Worm (Caenorhabditis elegans) whole organism, L1 larva: Measurements from ENCODE around the gene F35B12.9.

Source experiments
- C04F5.9 ChIP-seq: sonication (generic microtip); optimal IDR thresholded peaks from 2 replicates; lab custom pipeline; 2016; ENCODE audit warnings: missing genetic modification characterization, missing compliant biosample characterization
- C34B4.2 ChIP-seq: sonication (generic microtip); optimal IDR thresholded peaks from 2 replicates; lab custom pipeline; 2017; ENCODE audit warnings: mild to moderate bottlenecking, missing genetic modification characterization, missing compliant biosample characterization
- Y116A8C.19 ChIP-seq: sonication (generic microtip); optimal IDR thresholded peaks from 2 replicates; lab custom pipeline; 2016; ENCODE audit warnings: missing compliant biosample characterization, missing genetic modification characterization, borderline replicate concordance
- ama-1 ChIP-seq: fragments of 150-350 bp; optimal IDR thresholded peaks from 2 replicates; lab custom pipeline; 2014
- ceh-8 ChIP-seq: fragments of 200-800 bp; sonication (Bioruptor generic); optimal IDR thresholded peaks from 2 replicates; lab custom pipeline; 2018; ENCODE audit warnings: mild to moderate bottlenecking, missing genetic modification characterization, moderate library complexity, missing compliant biosample characterization
- ceh-82 ChIP-seq, 3 experiments: fragments of 150-350 bp in 1 of 3; sonication (generic microtip) in 2 of 3; optimal IDR thresholded peaks; 2 replicates each; lab custom pipeline; 2014 to 2017; ENCODE audit warnings: missing biosample characterization in 3 of 3, missing genetic modification characterization in 3 of 3
- dpl-1 ChIP-seq, 3 experiments: fragments of 150-350 bp in 2 of 3; sonication (generic microtip) in 1 of 3; optimal IDR thresholded peaks; 2 replicates each; lab custom pipeline; 2014 to 2017; ENCODE audit warnings: missing biosample characterization in 3 of 3, missing genetic modification characterization in 3 of 3, missing genetic modification reagents in 3 of 3
- efl-1 ChIP-seq, 4 experiments: fragments of 150-350 bp; optimal IDR thresholded peaks in 3 of 4; peaks in 1 of 4; 1 replicate in 1 of 4; 2 replicates in 3 of 4; lab custom pipeline; 2014; ENCODE audit warnings: missing biosample characterization in 2 of 4, missing genetic modification characterization in 2 of 4, missing genetic modification reagents in 2 of 4
- egl-13 ChIP-seq: sonication (generic microtip); optimal IDR thresholded peaks from 2 replicates; lab custom pipeline; 2016; ENCODE audit warnings: missing genotype, missing genetic modification reagents, missing genetic modification characterization, missing compliant biosample characterization
- elt-2 ChIP-seq: sonication (generic microtip); optimal IDR thresholded peaks from 2 replicates; lab custom pipeline; 2016; ENCODE audit warnings: missing genetic modification characterization, mild to moderate bottlenecking, inconsistent platforms, missing compliant biosample characterization, missing genetic modification reagents
- elt-3 ChIP-seq, 6 experiments: fragments of 150-350 bp in 1 of 6; sonication (generic microtip); optimal IDR thresholded peaks; 2 replicates each; lab custom pipeline; 2017 to 2018; ENCODE audit warnings: missing biosample characterization in 6 of 6, missing genetic modification characterization in 6 of 6, inconsistent platforms in 1 of 6
- ets-5 ChIP-seq: fragments of 200-800 bp; sonication (Bioruptor generic); IDR thresholded peaks from 2 replicates; pipeline ENCODE4 v1.3.6; 2022; ENCODE audit warnings: missing genetic modification characterization, missing compliant biosample characterization
- fkh-4 ChIP-seq: sonication (generic microtip); optimal IDR thresholded peaks from 2 replicates; lab custom pipeline; 2016; ENCODE audit warnings: missing compliant biosample characterization, missing genetic modification characterization, borderline replicate concordance
- fos-1 ChIP-seq: fragments of 150-350 bp; optimal IDR thresholded peaks from 2 replicates; lab custom pipeline; 2014; ENCODE audit warnings: missing biosample characterization, missing genetic modification characterization
- hpl-2 ChIP-seq: fragments of 150-350 bp; optimal IDR thresholded peaks from 2 replicates; lab custom pipeline; 2014; ENCODE audit warnings: missing biosample characterization, missing genetic modification reagents, missing genetic modification characterization
- irx-1 ChIP-seq: sonication (generic microtip); optimal IDR thresholded peaks from 2 replicates; lab custom pipeline; 2016; ENCODE audit warnings: missing genetic modification characterization, missing compliant biosample characterization
- isw-1 ChIP-seq: fragments of 200-800 bp; sonication (Bioruptor generic); IDR thresholded peaks from 2 replicates; pipeline ENCODE4 v1.3.6; 2022; ENCODE audit warnings: missing genetic modification characterization, missing compliant biosample characterization
- lin-15B ChIP-seq: fragments of 150-350 bp; sonication (generic microtip); optimal IDR thresholded peaks from 3 replicates; lab custom pipeline; 2014; ENCODE audit warnings: missing biosample characterization, missing genetic modification characterization
- lin-39 ChIP-seq: fragments of 150-350 bp; optimal IDR thresholded peaks from 2 replicates; lab custom pipeline; 2014; ENCODE audit warnings: missing biosample characterization, missing genetic modification reagents, missing genetic modification characterization
- mef-2 ChIP-seq: fragments of 150-350 bp; optimal IDR thresholded peaks from 2 replicates; lab custom pipeline; 2014; ENCODE audit warnings: missing biosample characterization, missing genetic modification characterization
- nhr-11 ChIP-seq: fragments of 150-350 bp; optimal IDR thresholded peaks from 2 replicates; lab custom pipeline; 2014; ENCODE audit warnings: missing biosample characterization, missing genetic modification characterization
- nhr-20 ChIP-seq: sonication (generic microtip); optimal IDR thresholded peaks from 2 replicates; lab custom pipeline; 2016; ENCODE audit warnings: mild to moderate bottlenecking, missing genetic modification characterization, missing compliant biosample characterization
- nhr-237 ChIP-seq: fragments of 150-350 bp; optimal IDR thresholded peaks from 2 replicates; lab custom pipeline; 2014; ENCODE audit warnings: missing biosample characterization, missing genetic modification characterization
- nhr-28 ChIP-seq: fragments of 150-350 bp; optimal IDR thresholded peaks from 2 replicates; lab custom pipeline; 2014; ENCODE audit warnings: missing biosample characterization, missing genetic modification characterization
- nhr-71 ChIP-seq: sonication (generic microtip); optimal IDR thresholded peaks from 2 replicates; lab custom pipeline; 2016; ENCODE audit warnings: mild to moderate bottlenecking, missing genetic modification characterization, moderate library complexity, missing compliant biosample characterization
- nhr-76 ChIP-seq: sonication (generic microtip); optimal IDR thresholded peaks from 2 replicates; lab custom pipeline; 2017; ENCODE audit warnings: missing biosample characterization, missing genetic modification characterization
- nhr-77 ChIP-seq: fragments of 150-350 bp; optimal IDR thresholded peaks from 2 replicates; lab custom pipeline; 2014; ENCODE audit warnings: missing biosample characterization, missing genetic modification characterization
- nhr-84 ChIP-seq: sonication (generic microtip); optimal IDR thresholded peaks from 2 replicates; lab custom pipeline; 2017; ENCODE audit warnings: missing biosample characterization, missing genetic modification characterization
- nhr-90 ChIP-seq: sonication (generic microtip); optimal IDR thresholded peaks from 2 replicates; lab custom pipeline; 2016; ENCODE audit warnings: mild to moderate bottlenecking, missing genetic modification characterization, missing compliant biosample characterization; ENCODE audit not compliant: poor library complexity
- pag-3 ChIP-seq: sonication (generic microtip); optimal IDR thresholded peaks from 2 replicates; lab custom pipeline; 2017; ENCODE audit warnings: missing genetic modification characterization, mild to moderate bottlenecking, missing compliant biosample characterization, antibody characterized with exemption, borderline replicate concordance; ENCODE audit not compliant: insufficient read depth
- pqm-1 ChIP-seq: sonication (generic microtip); optimal IDR thresholded peaks from 3 replicates; lab custom pipeline; 2017; ENCODE audit warnings: missing biosample characterization, missing genetic modification characterization
- snpc-4 ChIP-seq: fragments of 150-350 bp; optimal IDR thresholded peaks from 2 replicates; lab custom pipeline; 2014; ENCODE audit warnings: missing biosample characterization, missing genetic modification characterization
- sptf-1 ChIP-seq: fragments of 150-350 bp; optimal IDR thresholded peaks from 2 replicates; lab custom pipeline; 2014; ENCODE audit warnings: missing biosample characterization, missing genetic modification characterization
- tbx-2 ChIP-seq: sonication (generic microtip); optimal IDR thresholded peaks from 2 replicates; lab custom pipeline; 2016; ENCODE audit warnings: missing genetic modification characterization, missing compliant biosample characterization
- unc-98 ChIP-seq: fragments of 200-800 bp; sonication (Bioruptor generic); IDR thresholded peaks from 2 replicates; pipeline ENCODE4 v1.3.6; 2022; ENCODE audit warnings: missing genetic modification characterization, missing compliant biosample characterization
- vab-15 ChIP-seq: sonication (generic microtip); optimal IDR thresholded peaks from 2 replicates; lab custom pipeline; 2017; ENCODE audit warnings: missing genotype, mild to moderate bottlenecking, missing genetic modification characterization, missing compliant biosample characterization
- xbp-1 ChIP-seq: sonication (generic microtip); optimal IDR thresholded peaks from 2 replicates; lab custom pipeline; 2016; ENCODE audit warnings: missing genetic modification characterization, missing compliant biosample characterization
- zip-4 ChIP-seq: fragments of 200-800 bp; sonication (Bioruptor generic); optimal IDR thresholded peaks from 2 replicates; lab custom pipeline; 2018; ENCODE audit warnings: mild to moderate bottlenecking, missing genetic modification characterization, moderate library complexity, missing compliant biosample characterization
- ztf-11 ChIP-seq, 2 experiments: sonication (generic microtip); optimal IDR thresholded peaks; 2 replicates each; lab custom pipeline; 2016 to 2017; ENCODE audit warnings: missing genetic modification characterization in 2 of 2, missing biosample characterization in 1 of 2, missing compliant biosample characterization in 1 of 2
- ztf-4 ChIP-seq: fragments of 150-350 bp; optimal IDR thresholded peaks from 2 replicates; lab custom pipeline; 2014; ENCODE audit warnings: missing biosample characterization, missing genetic modification characterization

The F35B12.9 gene

ce11 chrV:11598807-11599206 lies 2.2 kb upstream of the F35B12.9 start, which contains the start of gene srx-84:
Gene srx-84 (plus strand): TSS chrV:11599107.
- TF ChIP-seq nhr-237 (tag; lab: Kevin White, UChicago): no peak
- no peak for TF ChIP-seq ztf-11 (tag; optimal IDR thresholded peaks at IDR 0.05; lab: Kevin White, UChicago)
- no peak for TF ChIP-seq pqm-1 (tag; lab: Kevin White, UChicago)
- no peak for TF ChIP-seq Y116A8C.19 (tag; lab: Kevin White, UChicago)
- TF ChIP-seq xbp-1: no peak
- no peak for TF ChIP-seq dpl-1 (GFP tag; optimal IDR thresholded peaks at IDR 0.05; lab: Kevin White, UChicago)
- TF ChIP-seq fos-1 (tag; lab: Kevin White, UChicago): no peak
- no peak for TF ChIP-seq lin-39 (tag; lab: Kevin White, UChicago)
- TF ChIP-seq nhr-28: no peak

DNA sequence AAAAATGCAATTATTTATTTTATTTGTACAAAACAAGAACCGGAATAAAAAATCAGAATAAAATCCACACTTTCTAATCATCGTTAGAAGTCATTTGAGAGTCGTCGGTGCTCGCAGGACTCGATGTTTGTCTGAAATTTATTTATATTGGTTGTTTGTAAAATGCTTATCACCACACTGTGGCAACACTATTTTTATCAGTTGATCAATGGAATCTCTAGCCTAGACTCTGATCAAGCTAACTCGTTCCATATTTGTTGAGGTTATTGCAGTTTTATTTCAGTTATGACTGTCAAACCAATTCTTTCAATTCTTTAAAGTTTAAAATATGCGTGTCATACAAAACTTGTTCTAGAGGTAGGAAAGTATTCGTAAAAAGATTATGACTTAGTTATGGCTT lies 3.5 kb downstream of the F35B12.9 start, which contains the start of gene dhs-20:
dhs-20 (minus strand) TSS at position 80 of the 400 bp plus-strand sequence.
- TF ChIP-seq elt-2 (tag; lab: Kevin White, UChicago) (peak; percentile 68), nhr-71 (tag; lab: Kevin White, UChicago) (no peak)

ce11 chrV:11605227-11605626 lies 4.3 kb downstream of the F35B12.9 start:
- TF ChIP-seq nhr-77 (tag; lab: Kevin White, UChicago): peak; percentile 32
- TF ChIP-seq Y116A8C.19 (tag; lab: Kevin White, UChicago): no peak
- peak in 1 of 3 experiments; percentile 10 for TF ChIP-seq ceh-82 (tag; optimal IDR thresholded peaks at IDR 0.05; lab: Kevin White, UChicago)

ce11 chrV:11606424-11606823 lies 5.5 kb downstream of the F35B12.9 start, which contains the start of gene idpp-16:
Gene idpp-16 (minus strand): TSS chrV:11606524.
- no peak for TF ChIP-seq mef-2 (tag; lab: Kevin White, UChicago)

DNA sequence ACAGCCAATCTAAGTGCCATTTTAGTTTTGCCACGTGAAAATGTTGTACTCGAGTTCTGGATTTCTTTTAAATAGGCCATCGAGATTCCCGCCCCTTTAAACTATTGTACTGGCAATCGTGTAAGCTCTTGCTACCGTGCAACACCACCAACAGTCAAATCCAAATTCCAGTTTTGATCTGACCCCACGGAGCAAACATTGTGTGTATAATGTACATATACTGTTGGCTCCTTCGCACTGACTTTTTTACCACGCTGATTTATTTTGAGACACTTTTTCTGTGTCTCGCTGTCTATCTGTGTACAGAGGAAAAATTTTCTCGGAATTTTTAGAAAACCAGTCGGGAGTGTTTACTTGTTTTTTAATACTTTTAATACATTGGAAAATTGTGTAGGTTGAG lies 9.1 kb downstream of the F35B12.9 start, which contains the start of gene piit-1:
piit-1 (minus strand) TSS at position 101 of the 400 bp plus-strand sequence.
- TF ChIP-seq nhr-76 (tag; lab: Kevin White, UChicago) (no peak), nhr-90 (tag; lab: Kevin White, UChicago) (no peak), egl-13 (tag; lab: Kevin White, UChicago) (no peak), nhr-84 (no peak), vab-15 (tag; lab: Kevin White, UChicago) (no peak), C34B4.2 (tag; lab: Kevin White, UChicago) (no peak), ztf-11 (tag; optimal IDR thresholded peaks at IDR 0.05; lab: Kevin White, UChicago) (no peak), snpc-4 (tag; lab: Kevin White, UChicago) (no peak), nhr-20 (tag; lab: Kevin White, UChicago) (no peak), elt-3 (tag; optimal IDR thresholded peaks at IDR 0.05; lab: Kevin White, UChicago) (no peak), C04F5.9 (no peak), nhr-77 (tag; lab: Kevin White, UChicago) (no peak), ets-5 (GFP tag; lab: Robert Waterston, UW) (no peak), tbx-2 (tag; lab: Kevin White, UChicago) (no peak), fkh-4 (no peak), efl-1 (optimal IDR thresholded peaks at IDR 0.05; lab: Kevin White, UChicago) (no peak), efl-1 (GFP tag; optimal IDR thresholded peaks at IDR 0.05 in 1 of 2; lab: Kevin White, UChicago) (no peak), pag-3 (tag; lab: Kevin White, UChicago) (no peak), irx-1 (no peak)

DNA sequence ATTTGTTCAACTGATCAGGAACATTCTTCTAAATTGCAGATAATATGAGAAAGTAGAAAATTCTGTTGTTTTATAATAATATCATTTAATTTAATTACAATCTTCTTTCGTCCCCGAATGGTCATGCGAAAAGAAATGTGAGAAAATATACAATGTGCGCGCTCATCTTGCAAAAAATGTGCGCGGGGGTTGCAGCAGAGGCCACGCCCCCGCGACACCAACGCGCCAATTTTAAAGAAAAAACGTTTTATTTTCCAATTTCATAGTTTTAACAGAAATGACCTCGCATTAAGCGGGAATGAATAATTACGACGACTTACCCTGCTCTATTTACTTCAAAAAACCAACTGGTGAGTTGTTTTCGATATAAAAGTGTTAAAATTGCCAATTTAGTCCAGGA lies 9.5 kb downstream of the F35B12.9 start, which contains the start of gene sas-5:
sas-5 (plus strand) TSS at position 257 of the 400 bp plus-strand sequence.
- peak; percentile 4 for TF ChIP-seq C04F5.9
- peak; percentile 55 for TF ChIP-seq isw-1 (GFP tag; lab: Robert Waterston, UW)
- TF ChIP-seq xbp-1: peak; percentile 80
- no peak for TF ChIP-seq nhr-28
- TF ChIP-seq zip-4: peak; percentile 41
- peak; percentile 49 for TF ChIP-seq egl-13 (tag; lab: Kevin White, UChicago)
- no peak for TF ChIP-seq unc-98
- TF ChIP-seq irx-1: peak; percentile 59
- peak; percentile 2 for TF ChIP-seq nhr-11 (tag; lab: Kevin White, UChicago)
- peak; percentile 88 for TF ChIP-seq nhr-71 (tag; lab: Kevin White, UChicago)
- TF ChIP-seq lin-15B: peak; percentile 68
- no peak for TF ChIP-seq C34B4.2 (tag; lab: Kevin White, UChicago)
- peak; percentile 86 for TF ChIP-seq snpc-4 (tag; lab: Kevin White, UChicago)
- peak; percentile 86 for TF ChIP-seq nhr-90 (tag; lab: Kevin White, UChicago)
- TF ChIP-seq nhr-76 (tag; lab: Kevin White, UChicago): no peak
- peak; percentile 34 for TF ChIP-seq hpl-2 (GFP tag; lab: Kevin White, UChicago)
- peak; percentile 66 for TF ChIP-seq ceh-8 (GFP tag; lab: Kevin White, UChicago)
- TF ChIP-seq sptf-1 (tag; lab: Kevin White, UChicago): no peak
- TF ChIP-seq ztf-4: peak; percentile 48
- no peak for TF ChIP-seq ama-1 (lab: Kevin White, UChicago)
- peak; percentile 86 for TF ChIP-seq nhr-20 (tag; lab: Kevin White, UChicago)
